Worm (Caenorhabditis elegans) whole organism, mixed stage, embryonic: ENCODE data around the gene msp-38.

ENCODE experiments used
- blmp-1 ChIP-seq: fragments of 150-350 bp; optimal IDR thresholded peaks from 2 replicates; lab custom pipeline; 2014; ENCODE audit warnings: missing biosample characterization, missing genetic modification characterization
- ceh-43 ChIP-seq: fragments of 200-800 bp; sonication (Bioruptor generic); optimal IDR thresholded peaks from 2 replicates; lab custom pipeline; 2018; ENCODE audit warnings: mild to moderate bottlenecking, missing genetic modification characterization, moderate library complexity, missing compliant biosample characterization
- ham-2 ChIP-seq: fragments of 200-800 bp; sonication (Bioruptor generic); optimal IDR thresholded peaks from 2 replicates; lab custom pipeline; 2018; ENCODE audit warnings: mild to moderate bottlenecking, missing genetic modification characterization, missing compliant biosample characterization
- mab-5 ChIP-seq: fragments of 150-350 bp; optimal IDR thresholded peaks from 2 replicates; lab custom pipeline; 2014; ENCODE audit warnings: missing biosample characterization, missing genetic modification characterization
- nhr-12 ChIP-seq: fragments of 150-350 bp; optimal IDR thresholded peaks from 2 replicates; lab custom pipeline; 2014; ENCODE audit warnings: missing biosample characterization, missing genetic modification characterization
- nhr-2 ChIP-seq: fragments of 150-350 bp; optimal IDR thresholded peaks from 2 replicates; lab custom pipeline; 2014; ENCODE audit warnings: missing biosample characterization, missing genetic modification characterization
- nhr-76 ChIP-seq: sonication (generic microtip); optimal IDR thresholded peaks from 2 replicates; lab custom pipeline; 2017; ENCODE audit warnings: missing biosample characterization, missing genetic modification characterization
- tbx-8 ChIP-seq: fragments of 200-800 bp; sonication (Bioruptor generic); optimal IDR thresholded peaks from 2 replicates; lab custom pipeline; 2018; ENCODE audit warnings: mild to moderate bottlenecking, missing genetic modification characterization, moderate library complexity, missing compliant biosample characterization
- unc-62 ChIP-seq: fragments of 150-350 bp; optimal IDR thresholded peaks from 2 replicates; lab custom pipeline; 2014; ENCODE audit warnings: missing biosample characterization, missing genetic modification reagents, missing genetic modification characterization
- zip-8 ChIP-seq: fragments of 150-350 bp; optimal IDR thresholded peaks from 2 replicates; lab custom pipeline; 2014; ENCODE audit warnings: missing biosample characterization, missing genetic modification characterization

DNA sequence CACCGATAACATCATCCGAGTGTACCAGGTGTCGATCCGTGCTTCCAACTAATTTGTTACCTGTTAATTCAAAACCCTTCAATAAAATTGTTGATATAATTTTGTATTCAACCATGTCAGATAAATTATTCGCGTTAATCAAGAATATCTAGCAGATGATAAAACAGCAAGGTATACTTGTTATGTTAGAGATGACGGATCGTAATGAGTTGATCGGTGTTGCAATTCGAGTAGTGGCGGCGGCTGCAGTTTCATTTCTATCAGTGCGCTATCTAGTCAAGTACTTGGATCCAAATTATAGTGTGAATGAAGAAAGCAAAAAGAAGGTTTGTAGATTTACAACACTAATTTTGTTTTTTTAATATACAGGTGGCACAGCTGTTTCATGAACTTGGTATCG, 34.2 kb upstream of the msp-38 start, which contains the start of gene mspn-1:
- no peak for TF ChIP-seq unc-62 (GFP tag; lab: Kevin White, UChicago)
- TF ChIP-seq nhr-76: no peak
- TF ChIP-seq nhr-12 (tag; lab: Kevin White, UChicago): no peak
- TF ChIP-seq zip-8 (tag; lab: Kevin White, UChicago): no peak
- no peak for TF ChIP-seq tbx-8 (GFP tag; lab: Kevin White, UChicago)
- no peak for TF ChIP-seq blmp-1 (tag; lab: Kevin White, UChicago)
- no peak for TF ChIP-seq ham-2 (GFP tag; lab: Kevin White, UChicago)
- TF ChIP-seq ceh-43 (GFP tag; lab: Kevin White, UChicago): no peak
- no peak for TF ChIP-seq nhr-2 (tag; lab: Kevin White, UChicago)
- TF ChIP-seq mab-5: no peak
